Fruit fly (Drosophila melanogaster) whole organism, embryonic: ENCODE results near the gene Eno.

Experiments used
- CG10267 ChIP-seq: fragments of 200-800 bp; sonication (Bioruptor generic); optimal IDR thresholded peaks from 2 replicates; lab custom pipeline; 2018; ENCODE audit warnings: missing biosample characterization, mild to moderate bottlenecking, missing genetic modification characterization, moderate library complexity
- CG10366 ChIP-seq: fragments of 200-800 bp; sonication (Bioruptor generic); IDR thresholded peaks from 2 replicates; pipeline ENCODE4 v1.3.6; 2022; ENCODE audit warnings: missing biosample characterization, missing genetic modification characterization
- CG11696 ChIP-seq: fragments of 200-800 bp; sonication (Bioruptor generic); IDR thresholded peaks from 2 replicates; pipeline ENCODE4 v1.3.6; 2022; ENCODE audit warnings: missing biosample characterization, missing genetic modification characterization
- CG13287 ChIP-seq: fragments of 200-800 bp; sonication (Bioruptor generic); IDR thresholded peaks from 2 replicates; pipeline ENCODE4 v1.3.6; 2022; ENCODE audit warnings: missing biosample characterization, missing genetic modification characterization; ENCODE audit not compliant: partially characterized antibody
- CG15514 ChIP-seq: fragments of 200-800 bp; sonication (Bioruptor generic); optimal IDR thresholded peaks from 3 replicates; lab custom pipeline; 2017; ENCODE audit warnings: missing biosample characterization, missing genetic modification characterization, mild to moderate bottlenecking, moderate library complexity, missing genetic modification reagents
- CG17186 ChIP-seq: fragments of 200-800 bp; sonication (Bioruptor generic); optimal IDR thresholded peaks from 3 replicates; lab custom pipeline; 2017; ENCODE audit warnings: missing biosample characterization, missing genetic modification reagents, missing genetic modification characterization
- CG17385 ChIP-seq: fragments of 200-800 bp; sonication (Bioruptor generic); optimal IDR thresholded peaks from 3 replicates; lab custom pipeline; 2018; ENCODE audit warnings: missing biosample characterization, mild to moderate bottlenecking, missing genetic modification characterization
- CG18262 ChIP-seq: fragments of 200-800 bp; optimal IDR thresholded peaks from 3 replicates; lab custom pipeline; 2019; ENCODE audit warnings: missing biosample characterization, mild to moderate bottlenecking, missing genetic modification characterization, moderate library complexity
- CG18599 ChIP-seq: fragments of 200-800 bp; sonication (Bioruptor generic); optimal IDR thresholded peaks from 3 replicates; lab custom pipeline; 2017; ENCODE audit warnings: missing biosample characterization, missing genetic modification characterization, mild to moderate bottlenecking, moderate library complexity, missing genetic modification reagents
- CG2116 ChIP-seq: fragments of 200-800 bp; sonication (Bioruptor generic); optimal IDR thresholded peaks from 3 replicates; lab custom pipeline; 2018; ENCODE audit warnings: missing biosample characterization, mild to moderate bottlenecking, missing genetic modification characterization
- CG31224 ChIP-seq: fragments of 200-800 bp; sonication (Bioruptor generic); IDR thresholded peaks from 2 replicates; pipeline ENCODE4 v1.3.6; 2022; ENCODE audit warnings: missing biosample characterization, missing genetic modification characterization
- CG34224 ChIP-seq: fragments of 200-800 bp; sonication (Bioruptor generic); IDR thresholded peaks from 3 replicates; pipeline ENCODE4 v1.3.6; 2022; ENCODE audit warnings: missing biosample characterization, missing genetic modification characterization; ENCODE audit not compliant: partially characterized antibody
- CG4404 ChIP-seq: fragments of 200-800 bp; sonication (Bioruptor generic); IDR thresholded peaks from 2 replicates; pipeline ENCODE4 v1.3.6; 2022; ENCODE audit warnings: missing biosample characterization, missing genetic modification characterization
- CG6813 ChIP-seq: fragments of 200-800 bp; sonication (Bioruptor generic); optimal IDR thresholded peaks from 2 replicates; lab custom pipeline; 2017; ENCODE audit warnings: missing biosample characterization, missing genetic modification characterization, mild to moderate bottlenecking, moderate library complexity, missing genetic modification reagents
- CG8281 ChIP-seq: fragments of 200-800 bp; sonication (Bioruptor generic); optimal IDR thresholded peaks from 2 replicates; lab custom pipeline; 2018; ENCODE audit warnings: missing biosample characterization, mild to moderate bottlenecking, missing genetic modification characterization, moderate library complexity
- CHES-1-like ChIP-seq: fragments of 200-800 bp; sonication (Bioruptor generic); optimal IDR thresholded peaks from 2 replicates; lab custom pipeline; 2016; ENCODE audit warnings: missing biosample characterization, missing genetic modification characterization
- E2f2 ChIP-seq: fragments of 200-800 bp; sonication (Bioruptor generic); IDR thresholded peaks from 2 replicates; pipeline ENCODE4 v1.3.6; 2022; ENCODE audit warnings: missing biosample characterization, missing genetic modification characterization
- Ets97D ChIP-seq: fragments of 200-800 bp; sonication (Bioruptor generic); optimal IDR thresholded peaks from 3 replicates; lab custom pipeline; 2016; ENCODE audit warnings: missing biosample characterization, missing genetic modification characterization
- HLH4C ChIP-seq: fragments of 200-800 bp; sonication (Bioruptor generic); IDR thresholded peaks from 3 replicates; pipeline ENCODE4 v1.3.6; 2022; ENCODE audit warnings: missing biosample characterization, missing genetic modification characterization; ENCODE audit not compliant: partially characterized antibody
- HmgZ ChIP-seq: fragments of 200-800 bp; sonication (Bioruptor generic); optimal IDR thresholded peaks from 2 replicates; lab custom pipeline; 2018; ENCODE audit warnings: missing biosample characterization, mild to moderate bottlenecking, missing genetic modification characterization
- MESR4 ChIP-seq: fragments of 200-800 bp; sonication (Bioruptor generic); optimal IDR thresholded peaks from 2 replicates; lab custom pipeline; 2018; ENCODE audit warnings: missing biosample characterization, mild to moderate bottlenecking, missing genetic modification characterization, moderate library complexity
- Med ChIP-seq: fragments of 200-800 bp; sonication (Bioruptor generic); peaks from one replicate; lab custom pipeline; 2016; ENCODE audit warnings: missing biosample characterization, missing genetic modification characterization, mild to moderate bottlenecking, inconsistent platforms, moderate library complexity
- Pdp1 ChIP-seq, 2 experiments: fragments of 200-800 bp; sonication (Bioruptor generic); optimal IDR thresholded peaks; 3 replicates each; lab custom pipeline; 2016; ENCODE audit warnings: missing biosample characterization in 2 of 2, missing genetic modification characterization in 2 of 2, mild to moderate bottlenecking in 1 of 2, moderate library complexity in 1 of 2
- ac ChIP-seq: fragments of 200-800 bp; sonication (Bioruptor generic); optimal IDR thresholded peaks from 3 replicates; lab custom pipeline; 2017; ENCODE audit warnings: missing biosample characterization, mild to moderate bottlenecking, missing genetic modification characterization
- caup ChIP-seq: fragments of 200-800 bp; sonication (Bioruptor generic); optimal IDR thresholded peaks from 3 replicates; lab custom pipeline; 2017; ENCODE audit warnings: missing biosample characterization, mild to moderate bottlenecking, missing genetic modification characterization, moderate library complexity; ENCODE audit not compliant: severe bottlenecking
- chinmo ChIP-seq: fragments of 200-800 bp; sonication (Bioruptor generic); IDR thresholded peaks from 4 replicates; pipeline ENCODE4 v1.3.6; 2022; ENCODE audit warnings: missing biosample characterization, missing genetic modification characterization; ENCODE audit not compliant: partially characterized antibody
- chm ChIP-seq: fragments of 200-800 bp; sonication (Bioruptor generic); IDR thresholded peaks from 2 replicates; pipeline ENCODE4 v1.3.6; 2022; ENCODE audit warnings: missing biosample characterization, missing genetic modification characterization
- ci ChIP-seq: fragments of 200-800 bp; sonication (Bioruptor generic); IDR thresholded peaks from 3 replicates; pipeline ENCODE4 v1.3.6; 2022; ENCODE audit warnings: missing biosample characterization, missing genetic modification characterization
- crp ChIP-seq, 2 experiments: fragments of 200-800 bp; sonication (Bioruptor generic); optimal IDR thresholded peaks; 2 replicates in 1 of 2; 3 replicates in 1 of 2; lab custom pipeline; 2017; ENCODE audit warnings: missing biosample characterization in 2 of 2, missing genetic modification characterization in 2 of 2, mild to moderate bottlenecking in 1 of 2, moderate library complexity in 1 of 2
- gro ChIP-seq: fragments of 200-800 bp; sonication (Bioruptor generic); optimal IDR thresholded peaks from 2 replicates; lab custom pipeline; 2016; ENCODE audit warnings: missing biosample characterization, missing genetic modification characterization
- gsb-n ChIP-seq: fragments of 200-800 bp; sonication (Bioruptor generic); optimal IDR thresholded peaks from 3 replicates; lab custom pipeline; 2018; ENCODE audit warnings: missing biosample characterization, mild to moderate bottlenecking, missing genetic modification characterization
- gt ChIP-seq: fragments of 200-800 bp; sonication (Bioruptor generic); IDR thresholded peaks from 2 replicates; pipeline ENCODE4 v1.3.6; 2022; ENCODE audit warnings: missing biosample characterization, missing genetic modification characterization
- hbn ChIP-seq: fragments of 200-800 bp; sonication (Bioruptor generic); IDR thresholded peaks from 2 replicates; pipeline ENCODE4 v1.3.6; 2022; ENCODE audit warnings: missing biosample characterization, missing genetic modification characterization; ENCODE audit not compliant: partially characterized antibody
- kni ChIP-seq: fragments of 200-800 bp; sonication (Bioruptor generic); optimal IDR thresholded peaks from 3 replicates; lab custom pipeline; 2017; ENCODE audit warnings: mild to moderate bottlenecking, missing biosample characterization, missing genetic modification reagents, missing genetic modification characterization
- lab ChIP-seq: fragments of 200-800 bp; sonication (Bioruptor generic); optimal IDR thresholded peaks from 3 replicates; lab custom pipeline; 2017; ENCODE audit warnings: missing biosample characterization, missing genetic modification characterization, mild to moderate bottlenecking, moderate library complexity, missing genetic modification reagents
- lov ChIP-seq, 2 experiments: fragments of 200-800 bp in 1 of 2; fragments of >200 bp in 1 of 2; sonication (Bioruptor generic) in 1 of 2; IDR thresholded peaks in 1 of 2; optimal IDR thresholded peaks in 1 of 2; 2 replicates in 1 of 2; 3 replicates in 1 of 2; pipeline versions ENCODE4 v1.3.6 to Lab custom; 2017 to 2022; ENCODE audit warnings: missing biosample characterization in 1 of 2, missing genetic modification characterization in 1 of 2
- nerfin-1 ChIP-seq: fragments of 200-800 bp; sonication (Bioruptor generic); optimal IDR thresholded peaks from 3 replicates; lab custom pipeline; 2019; ENCODE audit warnings: missing biosample characterization, mild to moderate bottlenecking, missing genetic modification characterization, moderate library complexity
- nerfin-2 ChIP-seq: fragments of 200-800 bp; sonication (Bioruptor generic); IDR thresholded peaks from 2 replicates; pipeline ENCODE4 v1.3.6; 2022; ENCODE audit warnings: missing biosample characterization, missing genetic modification characterization; ENCODE audit not compliant: partially characterized antibody
- nom ChIP-seq: fragments of 200-800 bp; sonication (Bioruptor generic); optimal IDR thresholded peaks from 2 replicates; lab custom pipeline; 2017; ENCODE audit warnings: missing biosample characterization, missing genetic modification characterization, mild to moderate bottlenecking, moderate library complexity, missing genetic modification reagents
- pzg ChIP-seq: fragments of 200-800 bp; sonication (Bioruptor generic); optimal IDR thresholded peaks from 3 replicates; lab custom pipeline; 2018; ENCODE audit warnings: missing biosample characterization, mild to moderate bottlenecking, missing genetic modification characterization, moderate library complexity
- repo ChIP-seq: fragments of 200-800 bp; sonication (Bioruptor generic); optimal IDR thresholded peaks from 2 replicates; lab custom pipeline; 2016; ENCODE audit warnings: missing biosample characterization, missing genetic modification characterization
- seq ChIP-seq: fragments of 200-800 bp; sonication (Bioruptor generic); IDR thresholded peaks from 2 replicates; pipeline ENCODE4 v1.3.6; 2022; ENCODE audit warnings: missing biosample characterization, missing genetic modification characterization
- sr ChIP-seq: fragments of 200-800 bp; sonication (Bioruptor generic); IDR thresholded peaks from 3 replicates; pipeline ENCODE4 v1.3.6; 2022; ENCODE audit warnings: missing biosample characterization, missing genetic modification characterization
- ttk ChIP-seq: fragments of 200-800 bp; sonication (Bioruptor generic); IDR thresholded peaks from 2 replicates; pipeline ENCODE4 v2.1.2; 2022; ENCODE audit warnings: missing biosample characterization, missing genetic modification characterization
- vvl ChIP-seq: fragments of 200-800 bp; sonication (Bioruptor generic); IDR thresholded peaks from 2 replicates; pipeline ENCODE4 v1.3.6; 2022; ENCODE audit warnings: missing biosample characterization, missing genetic modification characterization

Gene Eno

DNA sequence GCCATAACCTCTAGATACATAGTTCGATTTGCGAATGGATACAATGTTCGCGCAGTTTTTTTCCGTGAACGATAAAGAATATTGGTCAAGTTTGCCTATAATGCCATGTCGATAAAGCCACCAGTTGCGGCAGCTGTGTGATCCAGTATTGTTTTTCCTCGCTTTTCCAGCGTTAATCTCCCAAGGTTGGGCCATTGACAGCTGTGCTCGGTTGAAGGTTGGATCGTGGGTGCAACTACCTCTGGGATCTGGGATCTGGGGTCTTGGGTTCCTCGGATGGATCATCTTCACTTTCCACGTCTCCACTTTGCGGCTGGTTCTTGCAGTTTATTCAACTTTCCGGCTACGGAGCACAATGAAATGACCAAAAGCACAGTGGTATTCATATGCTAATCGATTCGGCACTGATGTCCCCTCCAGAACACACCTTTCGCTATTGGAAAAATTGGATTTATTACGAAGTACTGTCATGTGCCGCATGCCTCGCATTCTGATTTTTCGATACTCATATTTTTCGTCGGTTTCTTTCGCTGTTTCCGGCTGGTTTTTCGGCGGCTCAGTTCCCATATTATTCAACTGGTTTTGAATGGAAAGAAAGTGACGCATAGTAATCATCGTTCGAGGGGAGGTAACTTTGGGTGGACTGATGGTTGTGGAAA, 3.8 kb upstream of the Eno start:
- TF ChIP-seq HmgZ (tag; lab: Kevin White, UChicago) (no peak), CG31224 (no peak), ttk (GFP tag; lab: Robert Waterston, UW) (no peak), CG8281 (no peak), kni (GFP tag; lab: Kevin White, UChicago) (peak; percentile 67), Med (peak; percentile 33), chinmo (GFP tag; lab: Robert Waterston, UW) (0 out of 4 replicates have a peak, but pooled peaks have one; percentile 22), gt (GFP tag; lab: Robert Waterston, UW) (no peak)

DNA sequence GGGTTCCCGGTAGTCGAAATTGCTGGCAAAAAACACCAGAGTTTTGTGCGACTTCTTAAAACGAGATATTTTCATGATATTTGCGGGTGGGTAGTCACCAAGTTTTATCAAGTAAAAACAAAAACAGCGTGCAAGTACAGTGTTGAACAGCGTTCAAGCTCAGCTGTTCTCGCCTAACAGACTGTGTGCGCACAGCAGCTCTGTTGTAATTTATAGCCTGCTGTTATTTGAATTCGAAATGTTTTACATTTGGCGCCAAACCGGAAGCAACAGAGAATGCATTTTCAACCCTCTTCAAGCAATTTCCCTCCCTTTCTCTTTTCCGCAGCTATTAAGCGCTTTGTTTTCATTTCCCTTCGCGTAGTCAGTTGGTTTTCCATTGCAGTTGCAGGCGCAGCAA, 2.8 kb upstream of the Eno start, which contains the start of the genes CG17652 and CG17646:
Gene CG17652 (minus strand): TSS at position 168 of the 400 bp plus-strand sequence.
Gene CG17646 (plus strand): TSS at position 336 of the 400 bp plus-strand sequence.
- TF ChIP-seq CG4404, result no peak
- TF ChIP-seq CG17186, result peak; percentile 97
- TF ChIP-seq lov (optimal IDR thresholded peaks at IDR 0.05; lab: Kevin White, UChicago), result no peak
- 0 out of 3 replicates have a peak, but pooled peaks have one; percentile 52 for TF ChIP-seq lov (GFP tag; IDR thresholded peaks at IDR 0.05; lab: Robert Waterston, UW)
- peak; percentile 27 for TF ChIP-seq nom (GFP tag; lab: Kevin White, UChicago)
- TF ChIP-seq CG6813 (GFP tag; lab: Kevin White, UChicago), result peak; percentile 3
- TF ChIP-seq gsb-n, result peak; percentile 14
- TF ChIP-seq repo (GFP tag; lab: Kevin White, UChicago), result no peak
- TF ChIP-seq seq (GFP tag; lab: Robert Waterston, UW), result peak; percentile 13; the same call in 1 of the 2 replicates
- peak; percentile 65 for TF ChIP-seq pzg (GFP tag; lab: Kevin White, UChicago)
- TF ChIP-seq Ets97D (GFP tag; lab: Kevin White, UChicago), result peak; percentile 64
- no peak for TF ChIP-seq gro (GFP tag; lab: Kevin White, UChicago)
- peak; percentile 67 for TF ChIP-seq CG2116 (GFP tag; lab: Kevin White, UChicago)
- TF ChIP-seq lab (GFP tag; lab: Kevin White, UChicago), result peak; percentile 36
- TF ChIP-seq CG18599 (GFP tag; lab: Kevin White, UChicago), result peak; percentile 7
- TF ChIP-seq CG10267 (tag; lab: Kevin White, UChicago), result peak; percentile 90
- TF ChIP-seq ac (GFP tag; lab: Kevin White, UChicago), result no peak
- no peak for TF ChIP-seq hbn (GFP tag; lab: Robert Waterston, UW)
- peak; percentile 91 for TF ChIP-seq E2f2
- TF ChIP-seq nerfin-2 (GFP tag; lab: Robert Waterston, UW), result no peak
- peak; percentile 36; the same call in 1 of the 2 replicates for TF ChIP-seq CG13287
- peak; percentile 47; the same call in 1 of the 3 replicates for TF ChIP-seq sr (GFP tag; lab: Robert Waterston, UW)
- TF ChIP-seq CG15514 (GFP tag; lab: Kevin White, UChicago), result peak; percentile 13
- peak in 1 of 2 experiments; percentile 2 for TF ChIP-seq Pdp1 (GFP tag; optimal IDR thresholded peaks at IDR 0.05; lab: Kevin White, UChicago)
- peak; percentile 61 for TF ChIP-seq MESR4 (GFP tag; lab: Kevin White, UChicago)
- peak; percentile 14 for TF ChIP-seq nerfin-1 (tag; lab: Kevin White, UChicago)
- peak; percentile 69 for TF ChIP-seq ci (GFP tag; lab: Robert Waterston, UW)
- TF ChIP-seq chm (GFP tag; lab: Robert Waterston, UW), result 0 out of 2 replicates have a peak, but pooled peaks have one; percentile 51
- TF ChIP-seq CG34224 (GFP tag; lab: Robert Waterston, UW), result peak; percentile 13; the same call in 1 of the 3 replicates
- TF ChIP-seq CG11696 (GFP tag; lab: Robert Waterston, UW), result no peak
- no peak; the same call in 2 of the 3 replicates for TF ChIP-seq HLH4C (GFP tag; lab: Robert Waterston, UW)
- peak; percentile 9 for TF ChIP-seq CG18262 (tag; lab: Kevin White, UChicago)
- TF ChIP-seq CG10366 (GFP tag; lab: Robert Waterston, UW), result no peak
- TF ChIP-seq crp (GFP tag; optimal IDR thresholded peaks at IDR 0.05; lab: Kevin White, UChicago), result peak in 1 of 2 experiments; percentile 83
- peak; percentile 35; the same call in 1 of the 2 replicates for TF ChIP-seq vvl (GFP tag; lab: Robert Waterston, UW)
- peak; percentile 36 for TF ChIP-seq CHES-1-like (GFP tag; lab: Kevin White, UChicago)
- no peak for TF ChIP-seq caup (GFP tag; lab: Kevin White, UChicago)
- peak; percentile 44 for TF ChIP-seq CG17385
